Fruit fly (Drosophila melanogaster) whole organism, embryonic: Measurements from ENCODE around the gene CG14005.

Experiments
- ATbp ChIP-seq: fragments of 200-800 bp; sonication (Bioruptor generic); optimal IDR thresholded peaks from 2 replicates; lab custom pipeline; 2017; ENCODE audit warnings: missing biosample characterization, mild to moderate bottlenecking, missing genetic modification characterization, missing genetic modification reagents
- CG1024 ChIP-seq: fragments of 200-800 bp; sonication (Bioruptor generic); IDR thresholded peaks from 2 replicates; pipeline ENCODE4 v1.3.6; 2022; ENCODE audit warnings: missing biosample characterization, missing genetic modification characterization
- CG10321 ChIP-seq: fragments of 200-800 bp; sonication (Bioruptor generic); IDR thresholded peaks from 2 replicates; pipeline ENCODE4 v1.3.6; 2022; ENCODE audit warnings: missing biosample characterization, missing genetic modification characterization
- CG10366 ChIP-seq: fragments of 200-800 bp; sonication (Bioruptor generic); IDR thresholded peaks from 2 replicates; pipeline ENCODE4 v1.3.6; 2022; ENCODE audit warnings: missing biosample characterization, missing genetic modification characterization
- CG10462 ChIP-seq: fragments of 200-800 bp; sonication (Bioruptor generic); optimal IDR thresholded peaks from 2 replicates; lab custom pipeline; 2016; ENCODE audit warnings: missing biosample characterization, missing genetic modification characterization
- CG11398 ChIP-seq: fragments of 200-800 bp; sonication (Bioruptor generic); optimal IDR thresholded peaks from 2 replicates; lab custom pipeline; 2016; ENCODE audit warnings: missing biosample characterization, missing genetic modification characterization
- CG13296 ChIP-seq: fragments of 200-800 bp; sonication (Bioruptor generic); optimal IDR thresholded peaks from 3 replicates; lab custom pipeline; 2018; ENCODE audit warnings: missing biosample characterization, mild to moderate bottlenecking, missing genetic modification characterization
- CG13775 ChIP-seq: fragments of 200-800 bp; sonication (Bioruptor generic); optimal IDR thresholded peaks from 3 replicates; lab custom pipeline; 2017; ENCODE audit warnings: missing biosample characterization, mild to moderate bottlenecking, missing genetic modification characterization
- CG14014 ChIP-seq: fragments of 200-800 bp; sonication (Bioruptor generic); IDR thresholded peaks from 2 replicates; pipeline ENCODE4 v1.3.6; 2022; ENCODE audit warnings: missing biosample characterization, missing genetic modification characterization
- CG14050 ChIP-seq: fragments of 200-800 bp; sonication (Bioruptor generic); IDR thresholded peaks from 3 replicates; pipeline ENCODE4 v1.3.6; 2022; ENCODE audit warnings: missing biosample characterization, missing genetic modification characterization
- CG15514 ChIP-seq: fragments of 200-800 bp; sonication (Bioruptor generic); optimal IDR thresholded peaks from 3 replicates; lab custom pipeline; 2017; ENCODE audit warnings: missing biosample characterization, missing genetic modification characterization, mild to moderate bottlenecking, moderate library complexity, missing genetic modification reagents
- CG15601 ChIP-seq: fragments of 200-800 bp; sonication (Bioruptor generic); optimal IDR thresholded peaks from 3 replicates; lab custom pipeline; 2019; ENCODE audit warnings: missing biosample characterization, mild to moderate bottlenecking, missing genetic modification characterization, moderate library complexity
- CG16779 ChIP-seq: fragments of 200-800 bp; sonication (Bioruptor generic); IDR thresholded peaks from 2 replicates; pipeline ENCODE4 v1.3.6; 2022; ENCODE audit warnings: missing biosample characterization, missing genetic modification characterization
- CG16815 ChIP-seq: fragments of 200-800 bp; sonication (Bioruptor generic); optimal IDR thresholded peaks from 3 replicates; lab custom pipeline; 2017; ENCODE audit warnings: missing biosample characterization, mild to moderate bottlenecking, missing genetic modification characterization
- CG17912 ChIP-seq: fragments of 200-800 bp; sonication (Bioruptor generic); optimal IDR thresholded peaks from 2 replicates; lab custom pipeline; 2018; ENCODE audit warnings: missing biosample characterization, mild to moderate bottlenecking, missing genetic modification characterization
- CG3163 ChIP-seq: fragments of 200-800 bp; sonication (Bioruptor generic); optimal IDR thresholded peaks from 3 replicates; lab custom pipeline; 2016; ENCODE audit warnings: missing biosample characterization, missing genetic modification characterization
- CG3407 ChIP-seq: fragments of 200-800 bp; sonication (Bioruptor generic); optimal IDR thresholded peaks from 2 replicates; lab custom pipeline; 2018; ENCODE audit warnings: missing biosample characterization, mild to moderate bottlenecking, missing genetic modification characterization
- CG42726 ChIP-seq: fragments of 200-800 bp; sonication (Bioruptor generic); IDR thresholded peaks from 2 replicates; pipeline ENCODE4 v1.3.6; 2022; ENCODE audit warnings: missing biosample characterization, missing genetic modification characterization; ENCODE audit not compliant: partially characterized antibody
- CG4424 ChIP-seq: fragments of 200-800 bp; sonication (Bioruptor generic); optimal IDR thresholded peaks from 3 replicates; lab custom pipeline; 2016; ENCODE audit warnings: missing biosample characterization, missing genetic modification characterization
- CG5953 ChIP-seq: fragments of 200-800 bp; sonication (Bioruptor generic); IDR thresholded peaks from 2 replicates; pipeline ENCODE4 v1.3.6; 2022; ENCODE audit warnings: missing biosample characterization, missing genetic modification characterization
- CG9727 ChIP-seq: fragments of 200-800 bp; sonication (Bioruptor generic); optimal IDR thresholded peaks from 3 replicates; lab custom pipeline; 2017; ENCODE audit warnings: missing biosample characterization, mild to moderate bottlenecking, missing genetic modification characterization
- CG9817 ChIP-seq: fragments of 200-800 bp; sonication (Bioruptor generic); optimal IDR thresholded peaks from 2 replicates; lab custom pipeline; 2018; ENCODE audit warnings: missing biosample characterization, mild to moderate bottlenecking, missing genetic modification characterization, moderate library complexity
- E2f2 ChIP-seq: fragments of 200-800 bp; sonication (Bioruptor generic); IDR thresholded peaks from 2 replicates; pipeline ENCODE4 v1.3.6; 2022; ENCODE audit warnings: missing biosample characterization, missing genetic modification characterization
- ERR ChIP-seq: fragments of 200-800 bp; sonication (Bioruptor generic); optimal IDR thresholded peaks from 2 replicates; lab custom pipeline; 2016; ENCODE audit warnings: missing biosample characterization, missing genetic modification characterization
- Ets65A ChIP-seq: fragments of 200-800 bp; sonication (Bioruptor generic); peaks from one replicate; lab custom pipeline; 2016; ENCODE audit warnings: missing biosample characterization, missing genetic modification characterization
- HHEX ChIP-seq: fragments of 200-800 bp; sonication (Bioruptor generic); optimal IDR thresholded peaks from 3 replicates; lab custom pipeline; 2017; ENCODE audit warnings: missing biosample characterization, mild to moderate bottlenecking, missing genetic modification characterization, missing genetic modification reagents
- Hr3 ChIP-seq: fragments of 200-800 bp; sonication (Bioruptor generic); optimal IDR thresholded peaks from 3 replicates; lab custom pipeline; 2016; ENCODE audit warnings: missing biosample characterization, missing genetic modification characterization
- MTF-1 ChIP-seq: fragments of 200-800 bp; sonication (Bioruptor generic); optimal IDR thresholded peaks from 2 replicates; lab custom pipeline; 2018; ENCODE audit warnings: missing biosample characterization, mild to moderate bottlenecking, missing genetic modification characterization, borderline replicate concordance
- Oaz ChIP-seq: fragments of 200-800 bp; sonication (Bioruptor generic); IDR thresholded peaks from 2 replicates; pipeline ENCODE4 v1.3.6; 2022; ENCODE audit warnings: missing biosample characterization, missing genetic modification characterization
- PHDP ChIP-seq: fragments of 200-800 bp; sonication (Bioruptor generic); optimal IDR thresholded peaks from 3 replicates; lab custom pipeline; 2018; ENCODE audit warnings: missing biosample characterization, mild to moderate bottlenecking, missing genetic modification characterization, moderate library complexity
- Rx ChIP-seq: fragments of 200-800 bp; sonication (Bioruptor generic); IDR thresholded peaks from 2 replicates; pipeline ENCODE4 v1.3.6; 2022; ENCODE audit warnings: missing biosample characterization, missing genetic modification characterization
- Spps ChIP-seq: fragments of 200-800 bp; sonication (Bioruptor generic); optimal IDR thresholded peaks from 2 replicates; lab custom pipeline; 2018; ENCODE audit warnings: missing biosample characterization, mild to moderate bottlenecking, missing genetic modification characterization
- Vsx1 ChIP-seq: fragments of 200-800 bp; sonication (Bioruptor generic); optimal IDR thresholded peaks from 2 replicates; lab custom pipeline; 2017; ENCODE audit warnings: missing biosample characterization, mild to moderate bottlenecking, missing genetic modification characterization, missing genetic modification reagents
- ase ChIP-seq: fragments of 200-800 bp; sonication (Bioruptor generic); IDR thresholded peaks from 3 replicates; pipeline ENCODE4 v1.3.6; 2022; ENCODE audit warnings: missing biosample characterization, missing genetic modification characterization
- br ChIP-seq: fragments of >200 bp; optimal IDR thresholded peaks from 2 replicates; lab custom pipeline; 2017
- caup ChIP-seq: fragments of 200-800 bp; sonication (Bioruptor generic); optimal IDR thresholded peaks from 3 replicates; lab custom pipeline; 2017; ENCODE audit warnings: missing biosample characterization, mild to moderate bottlenecking, missing genetic modification characterization, moderate library complexity; ENCODE audit not compliant: severe bottlenecking
- da ChIP-seq: fragments of 200-800 bp; sonication (Bioruptor generic); optimal IDR thresholded peaks from 2 replicates; lab custom pipeline; 2016; ENCODE audit warnings: missing biosample characterization, missing genetic modification characterization
- fd64A ChIP-seq: fragments of 200-800 bp; sonication (Bioruptor generic); optimal IDR thresholded peaks from 3 replicates; lab custom pipeline; 2018; ENCODE audit warnings: missing biosample characterization, mild to moderate bottlenecking, missing genetic modification characterization
- fru ChIP-seq: fragments of >200 bp; optimal IDR thresholded peaks from 2 replicates; lab custom pipeline; 2017
- kah ChIP-seq: fragments of 200-800 bp; sonication (Bioruptor generic); optimal IDR thresholded peaks from 2 replicates; lab custom pipeline; 2018; ENCODE audit warnings: missing biosample characterization, mild to moderate bottlenecking, missing genetic modification characterization
- lov ChIP-seq, 2 experiments: fragments of 200-800 bp in 1 of 2; fragments of >200 bp in 1 of 2; sonication (Bioruptor generic) in 1 of 2; IDR thresholded peaks in 1 of 2; optimal IDR thresholded peaks in 1 of 2; 2 replicates in 1 of 2; 3 replicates in 1 of 2; pipeline versions ENCODE4 v1.3.6 to Lab custom; 2017 to 2022; ENCODE audit warnings: missing biosample characterization in 1 of 2, missing genetic modification characterization in 1 of 2
- nau ChIP-seq: fragments of 200-800 bp; sonication (Bioruptor generic); optimal IDR thresholded peaks from 3 replicates; lab custom pipeline; 2017; ENCODE audit warnings: missing biosample characterization, mild to moderate bottlenecking, missing genetic modification characterization, missing genetic modification reagents
- pita ChIP-seq: fragments of 200-800 bp; sonication (Bioruptor generic); optimal IDR thresholded peaks from 2 replicates; lab custom pipeline; 2017; ENCODE audit warnings: missing biosample characterization, mild to moderate bottlenecking, missing genetic modification characterization
- ranshi ChIP-seq: fragments of 200-800 bp; sonication (Bioruptor generic); IDR thresholded peaks from 2 replicates; pipeline ENCODE4 v1.3.6; 2022; ENCODE audit warnings: missing biosample characterization, missing genetic modification characterization
- ro ChIP-seq: fragments of 200-800 bp; sonication (Bioruptor generic); IDR thresholded peaks from 2 replicates; pipeline ENCODE4 v1.3.6; 2022; ENCODE audit warnings: missing biosample characterization, missing genetic modification characterization
- sd ChIP-seq: fragments of 200-800 bp; sonication (Bioruptor generic); optimal IDR thresholded peaks from 3 replicates; lab custom pipeline; 2018; ENCODE audit warnings: missing biosample characterization, mild to moderate bottlenecking, missing genetic modification characterization, moderate library complexity
- slbo ChIP-seq: fragments of 200-800 bp; sonication (Bioruptor generic); IDR thresholded peaks from 2 replicates; pipeline ENCODE4 v1.3.6; 2022; ENCODE audit warnings: missing biosample characterization, missing genetic modification characterization
- sob ChIP-seq: fragments of 200-800 bp; sonication (Bioruptor generic); IDR thresholded peaks from 2 replicates; pipeline ENCODE4 v1.3.6; 2022; ENCODE audit warnings: missing biosample characterization, missing genetic modification characterization
- toy ChIP-seq: fragments of 200-800 bp; sonication (Bioruptor generic); IDR thresholded peaks from 2 replicates; pipeline ENCODE4 v1.3.6; 2022; ENCODE audit warnings: missing biosample characterization, missing genetic modification characterization
- usp ChIP-seq: fragments of >200 bp; optimal IDR thresholded peaks from 2 replicates; lab custom pipeline; 2017; ENCODE audit warnings: missing biosample characterization, missing genetic modification characterization
- vfl ChIP-seq: fragments of 200-800 bp; sonication (Bioruptor generic); optimal IDR thresholded peaks from 2 replicates; lab custom pipeline; 2016; ENCODE audit warnings: missing biosample characterization, missing genetic modification characterization
- zen2 ChIP-seq: fragments of 200-800 bp; sonication (Bioruptor generic); IDR thresholded peaks from 3 replicates; pipeline ENCODE4 v1.3.6; 2022; ENCODE audit warnings: missing biosample characterization, missing genetic modification characterization; ENCODE audit not compliant: partially characterized antibody

The CG14005 gene

DNA sequence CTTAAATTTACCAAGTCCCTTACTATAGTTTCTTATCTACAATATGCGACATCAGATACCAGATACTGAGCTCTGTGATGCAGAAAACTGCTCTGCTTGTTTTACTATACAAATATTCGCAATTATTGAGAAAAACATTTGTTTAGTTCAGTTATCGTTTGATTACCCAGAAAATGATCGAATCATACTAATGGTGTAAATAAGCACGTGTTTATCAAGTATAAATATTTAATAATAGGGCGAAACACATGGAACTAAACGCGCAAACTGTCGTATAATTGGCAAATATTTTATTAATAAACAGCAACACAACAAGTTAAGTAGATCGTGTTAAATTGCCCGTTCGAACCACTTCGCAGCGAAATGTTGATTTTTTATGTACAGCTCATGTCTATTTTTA, 3.8 kb downstream of the CG14005 start (continued):
- TF ChIP-seq CG10321 (GFP tag; lab: Robert Waterston, UW): no peak
- TF ChIP-seq ranshi (GFP tag; lab: Robert Waterston, UW): peak; percentile 26; the same call in 1 of the 2 replicates
- TF ChIP-seq ERR (GFP tag; lab: Kevin White, UChicago): no peak
- TF ChIP-seq CG10366 (GFP tag; lab: Robert Waterston, UW): 0 out of 2 replicates have a peak, but pooled peaks have one; percentile 8
- TF ChIP-seq CG16815: no peak
- TF ChIP-seq zen2: no peak
- no peak for TF ChIP-seq ro (GFP tag; lab: Robert Waterston, UW)
- TF ChIP-seq CG11398 (GFP tag; lab: Kevin White, UChicago): no peak
- no peak for TF ChIP-seq toy (GFP tag; lab: Robert Waterston, UW)
- TF ChIP-seq HHEX (GFP tag; lab: Kevin White, UChicago): peak; percentile 72
- TF ChIP-seq CG3407 (GFP tag; lab: Kevin White, UChicago): peak; percentile 37
- TF ChIP-seq CG13296: peak; percentile 47
- no peak for TF ChIP-seq CG10462 (GFP tag; lab: Kevin White, UChicago)
- TF ChIP-seq Spps (tag; lab: Kevin White, UChicago): no peak
- TF ChIP-seq sob (GFP tag; lab: Robert Waterston, UW): peak; percentile 80; the same call in 1 of the 2 replicates
- no peak for TF ChIP-seq usp (GFP tag; lab: Kevin White, UChicago)
- TF ChIP-seq CG14050: no peak
- TF ChIP-seq da (GFP tag; lab: Kevin White, UChicago): no peak
- TF ChIP-seq CG3163: no peak
- peak; percentile 71 for TF ChIP-seq Ets65A
- TF ChIP-seq lov (optimal IDR thresholded peaks at IDR 0.05; lab: Kevin White, UChicago): no peak
- no peak for TF ChIP-seq lov (GFP tag; IDR thresholded peaks at IDR 0.05; lab: Robert Waterston, UW)
- peak; percentile 23 for TF ChIP-seq Hr3
- TF ChIP-seq CG4424 (GFP tag; lab: Kevin White, UChicago): peak; percentile 6
- no peak for TF ChIP-seq CG1024 (GFP tag; lab: Robert Waterston, UW)
- peak; percentile 38 for TF ChIP-seq Vsx1 (GFP tag; lab: Kevin White, UChicago)
- TF ChIP-seq kah: no peak
- TF ChIP-seq vfl (GFP tag; lab: Kevin White, UChicago): peak; percentile 23
- TF ChIP-seq Oaz (GFP tag; lab: Robert Waterston, UW): no peak
- TF ChIP-seq CG15601 (tag; lab: Kevin White, UChicago): no peak
- no peak for TF ChIP-seq CG5953 (GFP tag; lab: Robert Waterston, UW)
- TF ChIP-seq slbo (GFP tag; lab: Robert Waterston, UW): no peak
- peak; percentile 72 for TF ChIP-seq CG9817 (tag; lab: Kevin White, UChicago)
- no peak for TF ChIP-seq fd64A
- no peak for TF ChIP-seq br (lab: Kevin White, UChicago)
- TF ChIP-seq sd (tag; lab: Kevin White, UChicago): peak; percentile 38
- TF ChIP-seq E2f2 (GFP tag; lab: Robert Waterston, UW): 0 out of 2 replicates have a peak, but pooled peaks have one; percentile 29
- TF ChIP-seq PHDP (tag; lab: Kevin White, UChicago): peak; percentile 88
- no peak for TF ChIP-seq pita (GFP tag; lab: Kevin White, UChicago)
- peak; percentile 49; the same call in 1 of the 2 replicates for TF ChIP-seq CG14014 (GFP tag; lab: Robert Waterston, UW)
- TF ChIP-seq ATbp (GFP tag; lab: Kevin White, UChicago): peak; percentile 5
- TF ChIP-seq nau (GFP tag; lab: Kevin White, UChicago): peak; percentile 55
- TF ChIP-seq CG16779 (GFP tag; lab: Robert Waterston, UW): no peak
- TF ChIP-seq MTF-1 (GFP tag; lab: Kevin White, UChicago): peak; percentile 15
- no peak for TF ChIP-seq fru (lab: Kevin White, UChicago)
- TF ChIP-seq CG13775 (GFP tag; lab: Kevin White, UChicago): no peak
- no peak for TF ChIP-seq CG42726 (GFP tag; lab: Robert Waterston, UW)
- no peak for TF ChIP-seq Rx (GFP tag; lab: Robert Waterston, UW)
- TF ChIP-seq CG17912 (GFP tag; lab: Kevin White, UChicago): no peak
- TF ChIP-seq CG9727 (GFP tag; lab: Kevin White, UChicago): peak; percentile 47
- peak; percentile 82 for TF ChIP-seq caup
- peak; percentile 59 for TF ChIP-seq CG15514 (GFP tag; lab: Kevin White, UChicago)
- TF ChIP-seq ase (GFP tag; lab: Robert Waterston, UW): no peak
